Worm (Caenorhabditis elegans) whole organism, midembryonic: ENCODE measurements around the gene let-268.

Experiments
- T22C8.4 ChIP-seq: fragments of 200-800 bp; sonication (Bioruptor generic); IDR thresholded peaks from 2 replicates; pipeline ENCODE4 v1.3.6; 2022; ENCODE audit warnings: missing genetic modification characterization, missing compliant biosample characterization
- flt-1 ChIP-seq: fragments of 200-800 bp; sonication (Bioruptor generic); IDR thresholded peaks from 2 replicates; pipeline ENCODE4 v1.3.6; 2022; ENCODE audit warnings: missing genetic modification characterization, missing compliant biosample characterization
- klf-2 ChIP-seq: fragments of 200-800 bp; sonication (Bioruptor generic); conservative IDR thresholded peaks from 2 replicates; pipeline ENCODE4 v1.3.6; 2022; ENCODE audit warnings: missing genetic modification reagents, missing genetic modification characterization, missing compliant biosample characterization
- med-1 ChIP-seq: sonication (generic microtip); optimal IDR thresholded peaks from 2 replicates; lab custom pipeline; 2017; ENCODE audit warnings: missing genetic modification characterization, mild to moderate bottlenecking, missing compliant biosample characterization, antibody characterized with exemption, missing genetic modification reagents; ENCODE audit not compliant: insufficient read depth
- tab-1 ChIP-seq: fragments of 200-800 bp; sonication (Bioruptor generic); IDR thresholded peaks from 2 replicates; pipeline ENCODE4 v1.3.6; 2022; ENCODE audit warnings: missing genetic modification characterization, missing compliant biosample characterization
- ztf-23 ChIP-seq: fragments of 200-800 bp; sonication (Bioruptor generic); IDR thresholded peaks from 2 replicates; pipeline ENCODE4 v1.3.6; 2022; ENCODE audit warnings: missing genetic modification reagents, missing genetic modification characterization, missing compliant biosample characterization
- ztf-29 ChIP-seq: fragments of 200-800 bp; sonication (Bioruptor generic); IDR thresholded peaks from 2 replicates; pipeline ENCODE4 v1.3.6; 2022; ENCODE audit warnings: missing genetic modification reagents, missing genetic modification characterization, missing compliant biosample characterization

- TF ChIP-seq med-1 (GFP tag; lab: Kevin White, UChicago) (no peak), flt-1 (GFP tag; lab: Robert Waterston, UW) (no peak), klf-2 (GFP tag; lab: Robert Waterston, UW) (no peak), tab-1 (GFP tag; lab: Robert Waterston, UW) (no peak), ztf-29 (GFP tag; lab: Robert Waterston, UW) (no peak), ztf-23 (GFP tag; lab: Robert Waterston, UW) (no peak), T22C8.4 (GFP tag; lab: Robert Waterston, UW) (no peak)
These were observed 50.2 kb downstream of the let-268 start for ce11 chrII:9989533-9989932.
